Fruit fly (Drosophila melanogaster): ENCODE results near the gene mRpS9.

Gene mRpS9

dm6 chr3R:7899277-7899676, 3.2 kb downstream of the mRpS9 start:
- no peak for TF ChIP-seq CG1621 (tag; optimal IDR thresholded peaks at IDR 0.05)
- TF ChIP-seq Gug (GFP tag; IDR thresholded peaks at IDR 0.05): no peak
- no peak for TF ChIP-seq eg (GFP tag; IDR thresholded peaks at IDR 0.05)
- TF ChIP-seq CG8632 (GFP tag; optimal IDR thresholded peaks at IDR 0.05): no peak
- TF ChIP-seq CG9139 (GFP tag; optimal IDR thresholded peaks at IDR 0.05): no peak
- TF ChIP-seq CG6854 (GFP tag; optimal IDR thresholded peaks at IDR 0.05): no peak
- TF ChIP-seq dac (GFP tag; optimal IDR thresholded peaks at IDR 0.05): no peak
- TF ChIP-seq spab (GFP tag; optimal IDR thresholded peaks at IDR 0.05): no peak
- no peak for TF ChIP-seq CG16779 (tag; optimal IDR thresholded peaks at IDR 0.05)
- TF ChIP-seq Eip75B (GFP tag; optimal IDR thresholded peaks at IDR 0.05): no peak
- no peak for TF ChIP-seq Sox14 (GFP tag; optimal IDR thresholded peaks at IDR 0.05)
- TF ChIP-seq CG6792 (GFP tag; optimal IDR thresholded peaks at IDR 0.05): no peak
- TF ChIP-seq achi (GFP tag; optimal IDR thresholded peaks at IDR 0.05): no peak
- TF ChIP-seq CG11902 (GFP tag; optimal IDR thresholded peaks at IDR 0.05): no peak
- no peak for TF ChIP-seq CG3919 (GFP tag; optimal IDR thresholded peaks at IDR 0.05)
- TF ChIP-seq CG7368 (GFP tag; optimal IDR thresholded peaks at IDR 0.05): no peak
- no peak for TF ChIP-seq CG4318 (GFP tag; optimal IDR thresholded peaks at IDR 0.05)
- TF ChIP-seq Ets21C (GFP tag; optimal IDR thresholded peaks at IDR 0.05): no peak

- peak; percentile 88 for TF ChIP-seq CG11762 (GFP tag; optimal IDR thresholded peaks at IDR 0.05; ENCODE audit: insufficient read depth)
- TF ChIP-seq salr (GFP tag; optimal IDR thresholded peaks at IDR 0.05): no peak
- TF ChIP-seq Sox14 (GFP tag; optimal IDR thresholded peaks at IDR 0.05): no peak
- TF ChIP-seq svp (GFP tag): no peak
- no peak for TF ChIP-seq CG9139 (GFP tag; optimal IDR thresholded peaks at IDR 0.05)
- peak; percentile 83 for TF ChIP-seq CG1621 (tag; optimal IDR thresholded peaks at IDR 0.05)
- no peak for TF ChIP-seq CG31627 (GFP tag; optimal IDR thresholded peaks at IDR 0.05)
- TF ChIP-seq Gug (GFP tag; IDR thresholded peaks at IDR 0.05): peak; percentile 89
- TF ChIP-seq CG6163 (GFP tag; IDR thresholded peaks at IDR 0.05): peak; percentile 95
- peak; percentile 85 for TF ChIP-seq CG8319 (GFP tag; optimal IDR thresholded peaks at IDR 0.05)
- TF ChIP-seq fd85E (GFP tag; optimal IDR thresholded peaks at IDR 0.05): peak; percentile 64
- TF ChIP-seq dsx (GFP tag; optimal IDR thresholded peaks at IDR 0.05; ENCODE audit: poor library complexity, severe bottlenecking): peak; percentile 96
- TF ChIP-seq CG15336 (GFP tag; IDR thresholded peaks at IDR 0.05): peak; percentile 98
- no peak for TF ChIP-seq Met (GFP tag; optimal IDR thresholded peaks at IDR 0.05)
- peak; percentile 62 for TF ChIP-seq lz (GFP tag; optimal IDR thresholded peaks at IDR 0.05)
- TF ChIP-seq acj6 (GFP tag; optimal IDR thresholded peaks at IDR 0.05): peak; percentile 75
- TF ChIP-seq net (GFP tag; optimal IDR thresholded peaks at IDR 0.05): peak; percentile 86
- TF ChIP-seq Sox102F (GFP tag; optimal IDR thresholded peaks at IDR 0.05): no peak
- TF ChIP-seq Hr4 (GFP tag; optimal IDR thresholded peaks at IDR 0.05): peak; percentile 93
- peak; percentile 84 for TF ChIP-seq dac (GFP tag; optimal IDR thresholded peaks at IDR 0.05)
- no peak for TF ChIP-seq CG4318 (GFP tag; optimal IDR thresholded peaks at IDR 0.05)
- TF ChIP-seq CG6808 (GFP tag; optimal IDR thresholded peaks at IDR 0.05): no peak
- TF ChIP-seq fd59A (GFP tag; optimal IDR thresholded peaks at IDR 0.05): peak; percentile 78
- TF ChIP-seq Hr38 (GFP tag; optimal IDR thresholded peaks at IDR 0.05): no peak
- TF ChIP-seq esn (GFP tag; optimal IDR thresholded peaks at IDR 0.05): peak; percentile 36
- no peak for TF ChIP-seq CG16779 (tag; optimal IDR thresholded peaks at IDR 0.05)
- peak; percentile 97 for TF ChIP-seq eg (GFP tag; IDR thresholded peaks at IDR 0.05)
- TF ChIP-seq Hr39 (GFP tag; optimal IDR thresholded peaks at IDR 0.05): no peak
- peak; percentile 85 for TF ChIP-seq achi (GFP tag; optimal IDR thresholded peaks at IDR 0.05)
- peak; percentile 86 for TF ChIP-seq pdm3 (GFP tag; optimal IDR thresholded peaks at IDR 0.05)
- peak; percentile 82 for TF ChIP-seq CG34406 (GFP tag; optimal IDR thresholded peaks at IDR 0.05)
- TF ChIP-seq Ets96B (tag; optimal IDR thresholded peaks at IDR 0.05): peak; percentile 91
- TF ChIP-seq spab (GFP tag; optimal IDR thresholded peaks at IDR 0.05): peak; percentile 83
- peak; percentile 98 for TF ChIP-seq Eip78C (GFP tag)
- no peak for TF ChIP-seq Ets21C (GFP tag; optimal IDR thresholded peaks at IDR 0.05)
- peak; percentile 55 for TF ChIP-seq fkh (GFP tag; optimal IDR thresholded peaks at IDR 0.05)
- peak; percentile 69 for TF ChIP-seq CG11902 (GFP tag; optimal IDR thresholded peaks at IDR 0.05)
- TF ChIP-seq CG10631 (GFP tag; optimal IDR thresholded peaks at IDR 0.05): peak; percentile 82
- peak; percentile 83 for TF ChIP-seq CG8632 (GFP tag; optimal IDR thresholded peaks at IDR 0.05)
- TF ChIP-seq CG11294 (GFP tag; IDR thresholded peaks at IDR 0.05): peak; percentile 81
- peak; percentile 89 for TF ChIP-seq CG10669 (GFP tag; optimal IDR thresholded peaks at IDR 0.05)
- no peak for TF ChIP-seq CG6792 (GFP tag; optimal IDR thresholded peaks at IDR 0.05)
- TF ChIP-seq OdsH (GFP tag; optimal IDR thresholded peaks at IDR 0.05): peak; percentile 76
- TF ChIP-seq Smox (GFP tag; optimal IDR thresholded peaks at IDR 0.05): no peak
- TF ChIP-seq CG32006 (GFP tag; optimal IDR thresholded peaks at IDR 0.05): peak; percentile 92
Observed at dm6 chr3R:7895457-7895856, 7.0 kb downstream of the mRpS9 start.
